Fruit fly (Drosophila melanogaster): ENCODE measurements around the gene mth.

mth gene

dm6 chr3L:346656-347640 is at the start of gene mth:
Gene mth (minus strand): TSS chr3L:346957.
- TF ChIP-seq EcR (GFP tag; optimal IDR thresholded peaks at IDR 0.05) (no peak), pan (optimal IDR thresholded peaks at IDR 0.05) (no peak), Dll (optimal IDR thresholded peaks at IDR 0.05) (no peak), usp (GFP tag; optimal IDR thresholded peaks at IDR 0.05) (no peak), psq (optimal IDR thresholded peaks at IDR 0.05) (no peak), CG8478 (optimal IDR thresholded peaks at IDR 0.05) (no peak)

- no peak for TF ChIP-seq psq (optimal IDR thresholded peaks at IDR 0.05)
- no peak for TF ChIP-seq CG8478 (optimal IDR thresholded peaks at IDR 0.05)
- no peak for TF ChIP-seq EcR (GFP tag; optimal IDR thresholded peaks at IDR 0.05)
- no peak for TF ChIP-seq pan (optimal IDR thresholded peaks at IDR 0.05)
- TF ChIP-seq Dll (optimal IDR thresholded peaks at IDR 0.05) = no peak
- no peak for TF ChIP-seq usp (GFP tag; optimal IDR thresholded peaks at IDR 0.05)
Measured at dm6 chr3L:395192-395591, 48.4 kb upstream of the mth start.

dm6 chr3L:392622-393159 is 45.9 kb upstream of the mth start, which contains the start of gene trh:
Gene trh (minus strand): TSS chr3L:392633.
- no peak for TF ChIP-seq usp (GFP tag; optimal IDR thresholded peaks at IDR 0.05)
- TF ChIP-seq pan (optimal IDR thresholded peaks at IDR 0.05) = no peak
- TF ChIP-seq CG8478 (optimal IDR thresholded peaks at IDR 0.05) = no peak
- no peak for TF ChIP-seq psq (optimal IDR thresholded peaks at IDR 0.05)
- no peak for TF ChIP-seq Dll (optimal IDR thresholded peaks at IDR 0.05)
- no peak for TF ChIP-seq EcR (GFP tag; optimal IDR thresholded peaks at IDR 0.05)

dm6 chr3L:390194-390593 is 43.4 kb upstream of the mth start:
- no peak for TF ChIP-seq psq (optimal IDR thresholded peaks at IDR 0.05)
- no peak for TF ChIP-seq Dll (optimal IDR thresholded peaks at IDR 0.05)
- TF ChIP-seq EcR (GFP tag; optimal IDR thresholded peaks at IDR 0.05) = no peak
- TF ChIP-seq pan (optimal IDR thresholded peaks at IDR 0.05) = no peak
- TF ChIP-seq CG8478 (optimal IDR thresholded peaks at IDR 0.05) = no peak
- TF ChIP-seq usp (GFP tag; optimal IDR thresholded peaks at IDR 0.05) = no peak

dm6 chr3L:388094-388493 is 41.3 kb upstream of the mth start:
- TF ChIP-seq usp (GFP tag; optimal IDR thresholded peaks at IDR 0.05) (no peak), EcR (GFP tag; optimal IDR thresholded peaks at IDR 0.05) (no peak), pan (optimal IDR thresholded peaks at IDR 0.05) (no peak), CG8478 (optimal IDR thresholded peaks at IDR 0.05) (no peak), psq (optimal IDR thresholded peaks at IDR 0.05) (no peak), Dll (optimal IDR thresholded peaks at IDR 0.05) (no peak)

- TF ChIP-seq Dll (optimal IDR thresholded peaks at IDR 0.05) = no peak
- no peak for TF ChIP-seq CG8478 (optimal IDR thresholded peaks at IDR 0.05)
- no peak for TF ChIP-seq pan (optimal IDR thresholded peaks at IDR 0.05)
- TF ChIP-seq usp (GFP tag; optimal IDR thresholded peaks at IDR 0.05) = no peak
- no peak for TF ChIP-seq EcR (GFP tag; optimal IDR thresholded peaks at IDR 0.05)
- no peak for TF ChIP-seq psq (optimal IDR thresholded peaks at IDR 0.05)
Measured at dm6 chr3L:385095-385494, 38.3 kb upstream of the mth start.

- TF ChIP-seq pan (optimal IDR thresholded peaks at IDR 0.05) = no peak
- TF ChIP-seq Dll (optimal IDR thresholded peaks at IDR 0.05) = no peak
- no peak for TF ChIP-seq psq (optimal IDR thresholded peaks at IDR 0.05)
- no peak for TF ChIP-seq CG8478 (optimal IDR thresholded peaks at IDR 0.05)
- no peak for TF ChIP-seq EcR (GFP tag; optimal IDR thresholded peaks at IDR 0.05)
- no peak for TF ChIP-seq usp (GFP tag; optimal IDR thresholded peaks at IDR 0.05)
Measured at dm6 chr3L:380886-381546, 34.3 kb upstream of the mth start.

dm6 chr3L:378906-379305 is 32.1 kb upstream of the mth start:
- TF ChIP-seq CG8478 (optimal IDR thresholded peaks at IDR 0.05) (no peak), usp (GFP tag; optimal IDR thresholded peaks at IDR 0.05) (no peak), psq (optimal IDR thresholded peaks at IDR 0.05) (no peak), pan (optimal IDR thresholded peaks at IDR 0.05) (no peak), Dll (optimal IDR thresholded peaks at IDR 0.05) (no peak), EcR (GFP tag; optimal IDR thresholded peaks at IDR 0.05) (no peak)

dm6 chr3L:378072-378423 is 31.3 kb upstream of the mth start:
- no peak for TF ChIP-seq psq (optimal IDR thresholded peaks at IDR 0.05)
- no peak for TF ChIP-seq usp (GFP tag; optimal IDR thresholded peaks at IDR 0.05)
- no peak for TF ChIP-seq EcR (GFP tag; optimal IDR thresholded peaks at IDR 0.05)
- TF ChIP-seq CG8478 (optimal IDR thresholded peaks at IDR 0.05) = peak; percentile 100
- no peak for TF ChIP-seq pan (optimal IDR thresholded peaks at IDR 0.05)
- peak; percentile 55 for TF ChIP-seq Dll (optimal IDR thresholded peaks at IDR 0.05)

- TF ChIP-seq pan (optimal IDR thresholded peaks at IDR 0.05) = no peak
- TF ChIP-seq CG8478 (optimal IDR thresholded peaks at IDR 0.05) = no peak
- no peak for TF ChIP-seq Dll (optimal IDR thresholded peaks at IDR 0.05)
- TF ChIP-seq usp (GFP tag; optimal IDR thresholded peaks at IDR 0.05) = no peak
- no peak for TF ChIP-seq EcR (GFP tag; optimal IDR thresholded peaks at IDR 0.05)
- TF ChIP-seq psq (optimal IDR thresholded peaks at IDR 0.05) = no peak
Measured at dm6 chr3L:377222-378071, 30.7 kb upstream of the mth start.

dm6 chr3L:375672-376071 is 28.9 kb upstream of the mth start:
- TF ChIP-seq EcR (GFP tag; optimal IDR thresholded peaks at IDR 0.05) (no peak), pan (optimal IDR thresholded peaks at IDR 0.05) (no peak)

Data from whole organism.